Worm (Caenorhabditis elegans): ENCODE measurements around the gene srz-42.

Gene srz-42

DNA sequence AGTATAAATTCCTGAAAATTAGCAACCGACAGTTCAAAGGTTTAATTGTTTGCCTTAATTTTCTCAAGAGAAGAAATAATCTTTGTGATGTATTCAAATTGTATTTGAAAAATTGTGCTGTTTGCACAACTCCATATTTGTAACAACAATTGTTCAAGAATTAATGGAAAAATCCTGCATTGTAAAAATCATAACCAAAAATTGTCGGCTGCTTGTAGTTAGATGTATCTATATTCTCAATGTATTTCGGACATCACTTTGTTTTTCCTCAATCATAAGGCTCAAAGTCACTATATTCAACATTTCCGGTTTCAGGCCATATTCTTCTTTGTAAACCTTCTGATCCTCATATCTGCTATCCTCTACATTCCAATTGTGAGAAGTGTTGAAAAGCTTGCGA is 13.9 kb downstream of the srz-42 start (continued):
- TF ChIP-seq B0336.3 (GFP tag; IDR thresholded peaks at IDR 0.05) (no peak), ztf-18 (tag; optimal IDR thresholded peaks at IDR 0.05) (no peak)

DNA sequence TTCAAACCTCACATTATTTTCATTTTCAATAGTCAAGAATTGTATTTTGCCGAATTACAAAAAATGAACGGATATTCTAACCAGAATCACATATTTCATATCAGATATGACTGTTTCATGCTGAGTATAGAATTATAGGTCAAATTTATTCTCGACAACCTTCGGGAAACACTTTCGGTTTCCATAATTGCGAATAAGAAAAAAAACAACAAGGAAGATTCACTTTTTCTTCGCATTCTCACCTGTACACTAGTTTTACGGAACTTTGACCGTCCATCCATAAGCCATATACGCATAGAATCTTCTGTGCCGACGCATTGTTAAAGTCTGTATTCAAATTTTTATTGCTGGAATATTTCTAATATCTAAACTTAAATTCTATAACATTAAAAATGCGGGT is 16.4 kb downstream of the srz-42 start, which contains the start of gene oac-37:
TSS of gene oac-37 (plus strand) at position 301 of the 400 bp plus-strand sequence.
- TF ChIP-seq lin-54 (GFP tag; optimal IDR thresholded peaks at IDR 0.05) (no peak), madf-6 (GFP tag; IDR thresholded peaks at IDR 0.05) (no peak), Y79H2A.3 (GFP tag; conservative IDR thresholded peaks at IDR 0.05) (no peak), F57A8.1 (GFP tag; optimal IDR thresholded peaks at IDR 0.05) (no peak), lsy-27 (tag; optimal IDR thresholded peaks at IDR 0.05; ENCODE audit: borderline replicate concordance, insufficient read depth) (no peak), F55B11.4 (tag; optimal IDR thresholded peaks at IDR 0.05; ENCODE audit: borderline replicate concordance, insufficient read depth) (no peak), K12H6.12 (tag; optimal IDR thresholded peaks at IDR 0.05) (no peak), him-1 (tag; optimal IDR thresholded peaks at IDR 0.05) (no peak)

DNA sequence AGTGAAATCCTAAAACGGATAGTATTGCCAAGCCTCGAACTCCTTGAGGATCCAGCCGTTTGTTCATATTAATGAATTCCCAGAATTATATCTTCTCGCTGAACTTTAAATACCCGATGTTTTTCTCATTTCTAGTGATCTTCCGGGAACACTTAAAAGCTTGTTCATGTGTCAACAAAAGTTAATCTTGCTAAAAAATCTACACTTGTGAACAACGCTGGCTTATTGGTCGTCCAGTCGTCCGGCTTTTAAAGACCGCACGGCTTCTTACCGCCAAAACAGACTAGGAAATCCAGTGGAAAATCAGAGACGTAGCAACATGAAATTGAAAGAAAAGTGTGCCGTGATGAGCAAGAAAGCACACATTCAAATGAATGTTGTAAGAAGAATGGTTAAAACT is 24.1 kb downstream of the srz-42 start, which contains the start of gene oac-38:
TSS of gene oac-38 (minus strand) at position 101 of the 400 bp plus-strand sequence.
- TF ChIP-seq T07F8.4 (tag; optimal IDR thresholded peaks at IDR 0.05) (no peak), egrh-3 (GFP tag; IDR thresholded peaks at IDR 0.05) (no peak), T26A5.8 (tag; optimal IDR thresholded peaks at IDR 0.05) (no peak), B0336.3 (GFP tag; IDR thresholded peaks at IDR 0.05) (no peak), ceh-79 (tag; optimal IDR thresholded peaks at IDR 0.05) (no peak), hmg-20 (GFP tag; IDR thresholded peaks at IDR 0.05) (no peak), ceh-100 (GFP tag; IDR thresholded peaks at IDR 0.05) (no peak), madf-6 (GFP tag; IDR thresholded peaks at IDR 0.05) (no peak), ets-4 (GFP tag; optimal IDR thresholded peaks at IDR 0.05) (no peak), ceh-58 (GFP tag; IDR thresholded peaks at IDR 0.05) (no peak), athp-1 (tag; optimal IDR thresholded peaks at IDR 0.05) (no peak), hlh-26 (GFP tag; conservative IDR thresholded peaks at IDR 0.05) (no peak), nhr-80 (tag; optimal IDR thresholded peaks at IDR 0.05) (no peak)

DNA sequence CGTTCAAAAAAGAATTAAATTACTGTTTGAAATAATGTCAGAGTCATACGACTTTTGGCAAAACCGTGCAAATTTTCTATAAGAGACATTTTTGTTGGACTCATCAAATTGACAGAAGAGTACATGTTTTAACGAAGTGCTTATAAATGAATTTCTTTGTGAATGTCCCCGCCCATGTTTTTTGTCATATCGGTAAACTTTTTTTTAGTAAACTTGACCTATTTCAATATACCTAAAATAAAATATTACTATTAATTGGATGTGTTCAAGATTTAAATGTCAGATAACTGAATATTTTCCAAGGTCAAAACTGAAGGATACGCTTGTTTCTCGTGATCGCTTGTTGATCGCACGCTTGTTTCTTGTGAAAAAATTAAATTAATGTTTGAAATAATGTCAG is 28.9 kb downstream of the srz-42 start, which contains the start of gene R05A10.8:
TSS of gene R05A10.8 (minus strand) at position 101 of the 400 bp plus-strand sequence.
- TF ChIP-seq ztf-3 (GFP tag; optimal IDR thresholded peaks at IDR 0.05): no peak
- no peak for TF ChIP-seq bed-2 (GFP tag; IDR thresholded peaks at IDR 0.05)
- TF ChIP-seq ceh-27 (GFP tag; optimal IDR thresholded peaks at IDR 0.05): no peak
- no peak for TF ChIP-seq sptf-2 (GFP tag; optimal IDR thresholded peaks at IDR 0.05)

DNA sequence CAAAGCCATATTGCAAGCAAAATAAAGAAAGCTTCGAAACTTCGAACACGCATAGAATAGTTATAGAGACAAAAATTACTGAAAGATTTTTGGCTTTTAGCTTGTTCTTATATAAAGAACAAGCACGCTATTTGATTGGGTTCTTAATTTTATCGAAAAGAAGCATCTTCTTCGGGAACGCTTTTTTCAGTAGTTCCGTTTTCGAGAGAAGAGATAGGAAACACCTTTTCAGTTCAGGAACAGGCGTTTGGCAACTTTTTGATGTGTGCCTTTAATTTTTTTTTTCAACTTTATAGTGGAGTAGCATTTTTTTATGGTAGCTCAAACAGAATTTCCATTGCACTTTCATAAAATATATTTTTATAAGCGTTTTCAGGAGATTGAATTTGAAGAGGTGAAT is 33.6 kb downstream of the srz-42 start, which contains the start of gene R05A10.7:
TSS of gene R05A10.7 (minus strand) at position 101 of the 400 bp plus-strand sequence.
- no peak for TF ChIP-seq lsl-1 (GFP tag; optimal IDR thresholded peaks at IDR 0.05)
- no peak for TF ChIP-seq ceh-58 (GFP tag; IDR thresholded peaks at IDR 0.05)
- no peak for TF ChIP-seq F55B11.4 (tag; optimal IDR thresholded peaks at IDR 0.05; ENCODE audit: borderline replicate concordance, insufficient read depth)
- TF ChIP-seq T07F8.4 (tag; optimal IDR thresholded peaks at IDR 0.05): no peak
- TF ChIP-seq lin-35 (GFP tag; optimal IDR thresholded peaks at IDR 0.05): no peak
- TF ChIP-seq F37B4.10 (GFP tag; IDR thresholded peaks at IDR 0.05): no peak
- TF ChIP-seq ztf-22 (GFP tag; optimal IDR thresholded peaks at IDR 0.05): no peak
- no peak for TF ChIP-seq dpl-1 (GFP tag; optimal IDR thresholded peaks at IDR 0.05)
- no peak for TF ChIP-seq bed-1 (GFP tag; IDR thresholded peaks at IDR 0.05)
- TF ChIP-seq nhr-80 (tag; optimal IDR thresholded peaks at IDR 0.05): no peak
- TF ChIP-seq rcor-1 (GFP tag; IDR thresholded peaks at IDR 0.05): no peak
- TF ChIP-seq chd-7 (tag; optimal IDR thresholded peaks at IDR 0.05): no peak
